Worm (Caenorhabditis elegans) whole organism, L1 larva: ENCODE data around the gene Y39A1A.20.

ENCODE experiments used
- egl-27 ChIP-seq, 2 experiments: fragments of 150-350 bp in 1 of 2; sonication (generic microtip); optimal IDR thresholded peaks; 3 replicates each; lab custom pipeline; 2017 to 2018; ENCODE audit warnings: missing biosample characterization in 2 of 2, missing genetic modification characterization in 2 of 2, missing genetic modification reagents in 2 of 2
- fkh-10 ChIP-seq: sonication (generic microtip); optimal IDR thresholded peaks from 2 replicates; lab custom pipeline; 2017; ENCODE audit warnings: missing biosample characterization, missing genetic modification reagents, missing genetic modification characterization
- fkh-8 ChIP-seq: sonication (generic microtip); optimal IDR thresholded peaks from 2 replicates; lab custom pipeline; 2016; ENCODE audit warnings: mild to moderate bottlenecking, missing genetic modification characterization, missing compliant biosample characterization
- mep-1 ChIP-seq: fragments of 150-350 bp; optimal IDR thresholded peaks from 2 replicates; lab custom pipeline; 2014; ENCODE audit warnings: missing biosample characterization, missing genetic modification characterization
- nhr-19 ChIP-seq: fragments of 200-800 bp; sonication (Bioruptor generic); conservative IDR thresholded peaks from 2 replicates; pipeline ENCODE4 v1.3.6; 2022; ENCODE audit warnings: missing genetic modification characterization, missing compliant biosample characterization
- nhr-76 ChIP-seq: sonication (generic microtip); optimal IDR thresholded peaks from 2 replicates; lab custom pipeline; 2017; ENCODE audit warnings: missing biosample characterization, missing genetic modification characterization
- snpc-4 ChIP-seq: fragments of 150-350 bp; optimal IDR thresholded peaks from 2 replicates; lab custom pipeline; 2014; ENCODE audit warnings: missing biosample characterization, missing genetic modification characterization
- tbx-2 ChIP-seq: sonication (generic microtip); optimal IDR thresholded peaks from 2 replicates; lab custom pipeline; 2016; ENCODE audit warnings: missing genetic modification characterization, missing compliant biosample characterization
- unc-30 ChIP-seq: sonication (generic microtip); optimal IDR thresholded peaks from 2 replicates; lab custom pipeline; 2017; ENCODE audit warnings: missing biosample characterization, missing genetic modification characterization
- unc-62 ChIP-seq: fragments of 150-350 bp; optimal IDR thresholded peaks from 2 replicates; lab custom pipeline; 2014; ENCODE audit warnings: missing biosample characterization, missing genetic modification reagents, missing genetic modification characterization
- zag-1 ChIP-seq: fragments of 150-350 bp; optimal IDR thresholded peaks from 2 replicates; lab custom pipeline; 2014; ENCODE audit warnings: missing biosample characterization, missing genetic modification characterization
- zip-4 ChIP-seq: fragments of 200-800 bp; sonication (Bioruptor generic); optimal IDR thresholded peaks from 2 replicates; lab custom pipeline; 2018; ENCODE audit warnings: mild to moderate bottlenecking, missing genetic modification characterization, moderate library complexity, missing compliant biosample characterization

ce11 chrIII:10678971-10679370 lies 21.4 kb downstream of the Y39A1A.20 start, which contains the start of gene Y39A1A.16:
- TF ChIP-seq nhr-76 (tag; lab: Kevin White, UChicago) (no peak), zag-1 (tag; lab: Kevin White, UChicago) (no peak), nhr-19 (no peak), fkh-8 (tag; lab: Kevin White, UChicago) (no peak), unc-62 (no peak), snpc-4 (no peak), unc-30 (tag; lab: Kevin White, UChicago) (no peak), fkh-10 (no peak), mep-1 (tag; lab: Kevin White, UChicago) (no peak), tbx-2 (tag; lab: Kevin White, UChicago) (no peak), egl-27 (tag; optimal IDR thresholded peaks at IDR 0.05; lab: Kevin White, UChicago) (no peak), zip-4 (GFP tag; lab: Kevin White, UChicago) (no peak)
